Fruit fly (Drosophila melanogaster) whole organism, prepupa: ENCODE measurements around the gene Polr3G.

Experiments used
- CG10631 ChIP-seq: fragments of 200-800 bp; sonication (Bioruptor generic); optimal IDR thresholded peaks from 2 replicates; lab custom pipeline; 2016; ENCODE audit warnings: missing biosample characterization, missing genetic modification characterization
- CG10669 ChIP-seq: fragments of 200-800 bp; sonication (Bioruptor generic); optimal IDR thresholded peaks from 3 replicates; lab custom pipeline; 2018; ENCODE audit warnings: missing biosample characterization, mild to moderate bottlenecking, missing genetic modification characterization, moderate library complexity
- CG11294 ChIP-seq: fragments of 200-800 bp; sonication (Bioruptor generic); IDR thresholded peaks from 2 replicates; pipeline ENCODE4 v1.3.6; 2022; ENCODE audit warnings: missing biosample characterization, missing genetic modification characterization
- CG11762 ChIP-seq: fragments of 200-800 bp; sonication (Bioruptor generic); optimal IDR thresholded peaks from 3 replicates; lab custom pipeline; 2016; ENCODE audit warnings: missing biosample characterization, missing genetic modification characterization; ENCODE audit not compliant: insufficient read depth
- CG11902 ChIP-seq: fragments of 200-800 bp; sonication (Bioruptor generic); optimal IDR thresholded peaks from 3 replicates; lab custom pipeline; 2016; ENCODE audit warnings: missing biosample characterization, missing genetic modification characterization
- CG15336 ChIP-seq: fragments of 200-800 bp; sonication (Bioruptor generic); IDR thresholded peaks from 2 replicates; pipeline ENCODE4 v1.3.6; 2022; ENCODE audit warnings: missing biosample characterization, missing genetic modification characterization
- CG16779 ChIP-seq: fragments of 200-800 bp; sonication (Bioruptor generic); optimal IDR thresholded peaks from 3 replicates; lab custom pipeline; 2017; ENCODE audit warnings: missing biosample characterization, mild to moderate bottlenecking, missing genetic modification characterization
- CG3032 ChIP-seq: fragments of 200-800 bp; optimal IDR thresholded peaks from 2 replicates; lab custom pipeline; 2019; ENCODE audit warnings: missing biosample characterization, mild to moderate bottlenecking, missing genetic modification characterization, moderate library complexity
- CG31627 ChIP-seq: fragments of 200-800 bp; sonication (Bioruptor generic); optimal IDR thresholded peaks from 3 replicates; lab custom pipeline; 2016; ENCODE audit warnings: missing biosample characterization, missing genetic modification characterization
- CG32006 ChIP-seq: fragments of 200-800 bp; sonication (Bioruptor generic); optimal IDR thresholded peaks from 3 replicates; lab custom pipeline; 2017; ENCODE audit warnings: missing biosample characterization, mild to moderate bottlenecking, missing genetic modification characterization
- CG34406 ChIP-seq: fragments of 200-800 bp; sonication (Bioruptor generic); optimal IDR thresholded peaks from 3 replicates; lab custom pipeline; 2016; ENCODE audit warnings: missing biosample characterization, missing genetic modification characterization
- CG3919 ChIP-seq: fragments of 200-800 bp; sonication (Bioruptor generic); optimal IDR thresholded peaks from 3 replicates; lab custom pipeline; 2016; ENCODE audit warnings: missing biosample characterization, missing genetic modification characterization
- CG6792 ChIP-seq: fragments of 200-800 bp; sonication (Bioruptor generic); optimal IDR thresholded peaks from 3 replicates; lab custom pipeline; 2016; ENCODE audit warnings: missing biosample characterization, missing genetic modification characterization
- CG6854 ChIP-seq: fragments of 200-800 bp; sonication (Bioruptor generic); optimal IDR thresholded peaks from 2 replicates; lab custom pipeline; 2017; ENCODE audit warnings: missing biosample characterization, mild to moderate bottlenecking, missing genetic modification characterization
- CG7368 ChIP-seq: fragments of 200-800 bp; sonication (Bioruptor generic); optimal IDR thresholded peaks from 3 replicates; lab custom pipeline; 2016; ENCODE audit warnings: missing biosample characterization, missing genetic modification characterization
- CG8119 ChIP-seq: fragments of 200-800 bp; sonication (Bioruptor generic); IDR thresholded peaks from 3 replicates; pipeline ENCODE4 v1.3.6; 2022; ENCODE audit warnings: missing biosample characterization, missing genetic modification characterization
- CG9139 ChIP-seq: fragments of 200-800 bp; sonication (Bioruptor generic); optimal IDR thresholded peaks from 3 replicates; lab custom pipeline; 2017; ENCODE audit warnings: missing biosample characterization, mild to moderate bottlenecking, missing genetic modification characterization
- Eip78C ChIP-seq: fragments of 200-800 bp; sonication (Bioruptor generic); peaks from one replicate; lab custom pipeline; 2016; ENCODE audit warnings: missing biosample characterization, missing genetic modification characterization
- Eip93F ChIP-seq: fragments of 200-800 bp; sonication (Bioruptor generic); optimal IDR thresholded peaks from 2 replicates; lab custom pipeline; 2016; ENCODE audit warnings: missing biosample characterization, mild to moderate bottlenecking, missing genetic modification characterization
- Ets21C ChIP-seq: fragments of 200-800 bp; sonication (Bioruptor generic); optimal IDR thresholded peaks from 3 replicates; lab custom pipeline; 2016; ENCODE audit warnings: missing biosample characterization, missing genetic modification characterization
- Gug ChIP-seq: fragments of 200-800 bp; sonication (Bioruptor generic); IDR thresholded peaks from 2 replicates; pipeline ENCODE4 v1.3.6; 2022; ENCODE audit warnings: missing biosample characterization, missing genetic modification characterization
- Hr38 ChIP-seq: sonication (Bioruptor generic); optimal IDR thresholded peaks from 2 replicates; lab custom pipeline; 2016; ENCODE audit warnings: missing biosample characterization, missing genetic modification characterization
- Hr39 ChIP-seq: fragments of 200-800 bp; sonication (Bioruptor generic); optimal IDR thresholded peaks from 2 replicates; lab custom pipeline; 2016; ENCODE audit warnings: missing biosample characterization, missing genetic modification characterization
- Hr4 ChIP-seq: fragments of 200-800 bp; sonication (Bioruptor generic); optimal IDR thresholded peaks from 3 replicates; lab custom pipeline; 2016; ENCODE audit warnings: missing biosample characterization, missing genetic modification characterization
- Lpt ChIP-seq: fragments of 200-800 bp; sonication (Bioruptor generic); optimal IDR thresholded peaks from 3 replicates; lab custom pipeline; 2016; ENCODE audit warnings: missing biosample characterization, missing genetic modification characterization
- Met ChIP-seq: fragments of 200-800 bp; sonication (Bioruptor generic); optimal IDR thresholded peaks from 3 replicates; lab custom pipeline; 2016; ENCODE audit warnings: missing biosample characterization, missing genetic modification characterization
- OdsH ChIP-seq: fragments of 200-800 bp; sonication (Bioruptor generic); optimal IDR thresholded peaks from 3 replicates; lab custom pipeline; 2016; ENCODE audit warnings: missing biosample characterization, missing genetic modification characterization
- Smox ChIP-seq: fragments of 200-800 bp; sonication (Bioruptor generic); optimal IDR thresholded peaks from 3 replicates; lab custom pipeline; 2016; ENCODE audit warnings: missing biosample characterization, missing genetic modification characterization
- Sox102F ChIP-seq: fragments of 200-800 bp; sonication (Bioruptor generic); optimal IDR thresholded peaks from 2 replicates; lab custom pipeline; 2016; ENCODE audit warnings: missing biosample characterization, mild to moderate bottlenecking, missing genetic modification characterization
- Sox14 ChIP-seq: fragments of 200-800 bp; sonication (Bioruptor generic); optimal IDR thresholded peaks from 3 replicates; lab custom pipeline; 2016; ENCODE audit warnings: missing biosample characterization, missing genetic modification characterization
- achi ChIP-seq: fragments of 200-800 bp; sonication (Bioruptor generic); optimal IDR thresholded peaks from 3 replicates; lab custom pipeline; 2016; ENCODE audit warnings: missing biosample characterization, missing genetic modification characterization
- acj6 ChIP-seq: fragments of 200-800 bp; sonication (Bioruptor generic); optimal IDR thresholded peaks from 3 replicates; lab custom pipeline; 2016; ENCODE audit warnings: missing biosample characterization, missing genetic modification characterization
- dac ChIP-seq: fragments of 200-800 bp; sonication (Bioruptor generic); optimal IDR thresholded peaks from 2 replicates; lab custom pipeline; 2017; ENCODE audit warnings: missing biosample characterization, mild to moderate bottlenecking, missing genetic modification characterization
- dsx ChIP-seq: fragments of 200-800 bp; optimal IDR thresholded peaks from 3 replicates; lab custom pipeline; 2019; ENCODE audit warnings: missing biosample characterization, mild to moderate bottlenecking, missing genetic modification characterization, moderate library complexity; ENCODE audit not compliant: poor library complexity, severe bottlenecking
- eg ChIP-seq: fragments of 200-800 bp; sonication (Bioruptor generic); IDR thresholded peaks from 3 replicates; pipeline ENCODE4 v1.3.6; 2022; ENCODE audit warnings: missing biosample characterization, missing genetic modification characterization
- esn ChIP-seq: fragments of 200-800 bp; sonication (Bioruptor generic); optimal IDR thresholded peaks from 2 replicates; lab custom pipeline; 2016; ENCODE audit warnings: missing biosample characterization, mild to moderate bottlenecking, missing genetic modification characterization, moderate library complexity
- fkh ChIP-seq: fragments of 200-800 bp; sonication (Bioruptor generic); optimal IDR thresholded peaks from 3 replicates; lab custom pipeline; 2017; ENCODE audit warnings: missing biosample characterization, mild to moderate bottlenecking, missing genetic modification characterization, moderate library complexity
- lz ChIP-seq: fragments of 200-800 bp; sonication (Bioruptor generic); optimal IDR thresholded peaks from 3 replicates; lab custom pipeline; 2016; ENCODE audit warnings: missing biosample characterization, missing genetic modification characterization
- net ChIP-seq: fragments of 200-800 bp; sonication (Bioruptor generic); optimal IDR thresholded peaks from 3 replicates; lab custom pipeline; 2016; ENCODE audit warnings: missing biosample characterization, missing genetic modification characterization
- pdm3 ChIP-seq: fragments of 200-800 bp; sonication (Bioruptor generic); optimal IDR thresholded peaks from 3 replicates; lab custom pipeline; 2016; ENCODE audit warnings: missing biosample characterization, missing genetic modification characterization
- ss ChIP-seq, 2 experiments: fragments of 200-800 bp; sonication (Bioruptor generic); optimal IDR thresholded peaks; 2 replicates in 1 of 2; 3 replicates in 1 of 2; lab custom pipeline; 2017 to 2018; ENCODE audit warnings: mild to moderate bottlenecking in 2 of 2, missing biosample characterization in 2 of 2, missing genetic modification characterization in 2 of 2, moderate library complexity in 1 of 2
- svp ChIP-seq: fragments of 200-800 bp; sonication (Bioruptor generic); peaks from one replicate; lab custom pipeline; 2016; ENCODE audit warnings: missing biosample characterization, missing genetic modification characterization
- topi ChIP-seq: fragments of 200-800 bp; sonication (Bioruptor generic); optimal IDR thresholded peaks from 3 replicates; lab custom pipeline; 2016; ENCODE audit warnings: missing biosample characterization, missing genetic modification characterization
- vri ChIP-seq: fragments of 200-800 bp; sonication (Bioruptor generic); optimal IDR thresholded peaks from 3 replicates; lab custom pipeline; 2016; ENCODE audit warnings: missing biosample characterization, mild to moderate bottlenecking, missing genetic modification characterization

Polr3G gene

DNA sequence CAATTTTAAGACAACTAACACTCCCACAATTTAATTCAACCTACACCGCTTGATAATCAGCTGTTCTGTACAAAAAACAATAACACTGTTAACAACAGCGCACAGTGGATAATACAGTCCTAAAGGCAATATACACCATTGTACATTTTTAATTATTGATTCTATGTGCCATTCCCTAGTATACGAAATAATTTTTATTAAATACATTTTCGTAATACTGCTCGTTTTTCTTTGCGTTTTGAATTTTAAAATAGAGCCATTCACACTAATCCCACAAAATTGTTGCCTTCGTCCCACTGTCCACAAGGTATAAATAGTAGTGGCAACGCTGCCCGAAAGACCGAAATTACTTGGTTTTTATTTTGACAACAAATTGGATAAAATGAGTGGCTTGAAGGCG is 6.6 kb upstream of the Polr3G start, which contains the start of the genes Coq4 and CG32176 (continued):
- TF ChIP-seq fkh, result peak; percentile 79
- peak; percentile 99 for TF ChIP-seq CG31627 (GFP tag; lab: Kevin White, UChicago)
- TF ChIP-seq vri (GFP tag; lab: Kevin White, UChicago), result peak; percentile 94
- peak; percentile 98 for TF ChIP-seq CG10631 (GFP tag; lab: Kevin White, UChicago)
- TF ChIP-seq topi (GFP tag; lab: Kevin White, UChicago), result peak; percentile 97
- TF ChIP-seq CG7368 (GFP tag; lab: Kevin White, UChicago), result peak; percentile 96
- peak; percentile 96 for TF ChIP-seq CG3032
- TF ChIP-seq achi (GFP tag; lab: Kevin White, UChicago), result peak; percentile 96
- peak; percentile 85 for TF ChIP-seq CG6854 (GFP tag; lab: Kevin White, UChicago)
- peak; percentile 99 for TF ChIP-seq Eip78C (GFP tag; lab: Kevin White, UChicago)
- peak; percentile 94 for TF ChIP-seq CG10669 (GFP tag; lab: Kevin White, UChicago)
- TF ChIP-seq Sox14 (GFP tag; lab: Kevin White, UChicago), result peak; percentile 98
- peak; percentile 97 for TF ChIP-seq eg (GFP tag; lab: Robert Waterston, UW)
- peak; percentile 77 to 89 for TF ChIP-seq ss (GFP tag; optimal IDR thresholded peaks at IDR 0.05; lab: Kevin White, UChicago)
- TF ChIP-seq svp (GFP tag; lab: Kevin White, UChicago), result peak; percentile 99
- TF ChIP-seq CG34406, result peak; percentile 96

DNA sequence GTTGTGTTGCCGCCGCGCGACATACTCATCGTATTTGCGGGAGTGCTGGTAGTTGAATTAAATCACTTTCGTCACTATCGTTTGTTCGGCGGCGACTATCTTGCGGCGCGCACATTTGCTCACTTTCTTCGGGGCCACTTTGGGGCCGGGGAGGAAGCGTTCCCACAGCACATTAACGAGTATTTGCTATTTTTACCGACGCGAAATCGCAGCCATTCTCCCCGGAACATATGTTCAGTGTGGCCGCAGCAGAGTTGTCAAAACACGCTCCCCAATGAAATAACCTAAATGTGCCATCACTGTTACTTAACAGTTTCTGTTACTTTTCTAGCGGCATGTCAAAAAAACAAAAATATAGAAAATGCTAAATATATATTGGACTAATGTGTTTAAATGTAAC is 6.0 kb upstream of the Polr3G start, which contains the start of gene frc:
frc (minus strand) TSS at position 244 of the 400 bp plus-strand sequence.
- TF ChIP-seq CG15336, result 0 out of 2 replicates have a peak, but pooled peaks have one; percentile 24
- TF ChIP-seq CG3032, result no peak
- no peak for TF ChIP-seq Ets21C (GFP tag; lab: Kevin White, UChicago)
- no peak for TF ChIP-seq CG6854 (GFP tag; lab: Kevin White, UChicago)
- no peak for TF ChIP-seq dac (GFP tag; lab: Kevin White, UChicago)
- no peak for TF ChIP-seq Hr38 (GFP tag; lab: Kevin White, UChicago)
- TF ChIP-seq Sox14 (GFP tag; lab: Kevin White, UChicago), result no peak
- no peak for TF ChIP-seq topi (GFP tag; lab: Kevin White, UChicago)
- TF ChIP-seq CG11294 (GFP tag; lab: Robert Waterston, UW), result no peak
- TF ChIP-seq Sox102F, result no peak
- TF ChIP-seq CG16779 (tag; lab: Kevin White, UChicago), result no peak
- TF ChIP-seq CG8119 (GFP tag; lab: Robert Waterston, UW), result 0 out of 3 replicates have a peak, but pooled peaks have one; percentile 16
- peak; percentile 16 for TF ChIP-seq dsx (GFP tag; lab: Kevin White, UChicago)
- TF ChIP-seq ss (GFP tag; optimal IDR thresholded peaks at IDR 0.05; lab: Kevin White, UChicago), result peak in 1 of 2 experiments; percentile 21
- no peak for TF ChIP-seq acj6 (GFP tag; lab: Kevin White, UChicago)
- TF ChIP-seq CG11902 (GFP tag; lab: Kevin White, UChicago), result no peak
- TF ChIP-seq CG11762 (GFP tag; lab: Kevin White, UChicago), result no peak
- 0 out of 3 replicates have a peak, but pooled peaks have one; percentile 13 for TF ChIP-seq eg (GFP tag; lab: Robert Waterston, UW)
- TF ChIP-seq, all 60 proteins: peak for 5

DNA sequence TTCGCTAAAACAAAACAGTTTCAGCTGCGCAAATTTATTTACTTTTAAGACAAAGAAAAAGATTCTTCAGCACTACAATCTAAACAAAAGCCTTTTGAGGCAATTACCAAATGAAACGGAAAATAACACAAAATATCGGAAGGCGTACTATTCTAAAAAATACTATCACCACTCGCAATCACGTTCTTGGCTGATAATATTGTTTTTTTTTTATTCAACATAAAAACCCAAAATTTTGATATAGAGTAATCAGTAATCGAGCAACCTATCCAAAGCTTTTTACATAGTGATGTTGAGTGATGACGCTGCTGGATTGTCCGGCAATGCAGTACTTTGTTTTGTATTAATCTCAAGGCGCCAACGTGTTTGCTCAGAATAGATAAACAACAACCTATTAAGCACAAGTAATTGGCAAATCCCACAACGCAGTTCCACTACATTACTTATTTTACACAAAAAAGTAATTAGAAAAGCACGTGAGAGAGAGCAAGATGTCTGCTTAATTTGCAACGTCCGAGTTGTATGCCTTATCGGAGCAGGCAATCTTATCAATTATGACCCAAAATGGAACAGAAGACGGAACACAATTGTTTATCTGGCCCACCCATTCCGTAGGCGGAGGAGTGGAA is 4.1 kb upstream of the Polr3G start:
- TF ChIP-seq CG3032, result no peak
- peak; percentile 37 for TF ChIP-seq Sox14 (GFP tag; lab: Kevin White, UChicago)
- TF ChIP-seq CG6792, result no peak
- TF ChIP-seq vri (GFP tag; lab: Kevin White, UChicago), result peak; percentile 29
- peak; percentile 12 for TF ChIP-seq Hr39 (GFP tag; lab: Kevin White, UChicago)
- TF ChIP-seq CG9139 (GFP tag; lab: Kevin White, UChicago), result no peak
- TF ChIP-seq Smox, result peak; percentile 1
- TF ChIP-seq Hr4 (GFP tag; lab: Kevin White, UChicago), result peak; percentile 39
- no peak for TF ChIP-seq ss (GFP tag; optimal IDR thresholded peaks at IDR 0.05; lab: Kevin White, UChicago)
- peak; percentile 11 for TF ChIP-seq lz (GFP tag; lab: Kevin White, UChicago)
- TF ChIP-seq CG15336, result peak; percentile 27; the same call in 1 of the 2 replicates
- TF ChIP-seq Eip93F, result peak; percentile 34
- no peak for TF ChIP-seq net (GFP tag; lab: Kevin White, UChicago)
- TF ChIP-seq CG8119 (GFP tag; lab: Robert Waterston, UW), result peak; percentile 24; the same call in 1 of the 3 replicates
- TF ChIP-seq svp (GFP tag; lab: Kevin White, UChicago), result no peak
- peak; percentile 37 for TF ChIP-seq fkh
- peak; percentile 26 for TF ChIP-seq CG10631 (GFP tag; lab: Kevin White, UChicago)
- peak; percentile 31 for TF ChIP-seq esn (GFP tag; lab: Kevin White, UChicago)
- peak; percentile 33 for TF ChIP-seq topi (GFP tag; lab: Kevin White, UChicago)
- peak; percentile 50 for TF ChIP-seq CG32006
- TF ChIP-seq acj6 (GFP tag; lab: Kevin White, UChicago), result peak; percentile 38
- TF ChIP-seq CG3919 (GFP tag; lab: Kevin White, UChicago), result peak; percentile 19
- peak; percentile 29 for TF ChIP-seq Met
- TF ChIP-seq Gug (GFP tag; lab: Robert Waterston, UW), result no peak
- peak; percentile 85 for TF ChIP-seq Eip78C (GFP tag; lab: Kevin White, UChicago)
- no peak for TF ChIP-seq Lpt (GFP tag; lab: Kevin White, UChicago)
- peak; percentile 31 for TF ChIP-seq OdsH (GFP tag; lab: Kevin White, UChicago)
- TF ChIP-seq pdm3, result peak; percentile 14
